Worm (Caenorhabditis elegans): ENCODE results near the gene dif-1.
A peak's percentile ranks its signal among the peaks of the same experiment; 100 is the strongest.

Gene dif-1

ce11 chrIV:7551254-7551653, 1.6 kb downstream of the dif-1 start:
- TF ChIP-seq lin-14 (GFP tag; optimal IDR thresholded peaks at IDR 0.05) (no peak), blmp-1 (tag; optimal IDR thresholded peaks at IDR 0.05) (no peak), F16B12.6 (tag; optimal IDR thresholded peaks at IDR 0.05) (no peak), nhr-85 (tag) (no peak), swsn-7 (tag; optimal IDR thresholded peaks at IDR 0.05) (no peak), nhr-28 (tag; optimal IDR thresholded peaks at IDR 0.05) (no peak), nhr-76 (tag; optimal IDR thresholded peaks at IDR 0.05) (no peak), fos-1 (tag; optimal IDR thresholded peaks at IDR 0.05) (no peak), ztf-11 (tag; optimal IDR thresholded peaks at IDR 0.05) (no peak), unc-30 (tag; optimal IDR thresholded peaks at IDR 0.05) (no peak), sptf-1 (tag; optimal IDR thresholded peaks at IDR 0.05) (no peak), egl-27 (tag; optimal IDR thresholded peaks at IDR 0.05) (no peak), isw-1 (GFP tag; IDR thresholded peaks at IDR 0.05) (no peak)

ce11 chrIV:7550445-7550844, 2.4 kb downstream of the dif-1 start, which contains the start of gene pam-1:
Gene pam-1 (minus strand): TSS chrIV:7550812.
- TF ChIP-seq hlh-4 (tag; optimal IDR thresholded peaks at IDR 0.05) (peak; percentile 87), nhr-76 (tag; optimal IDR thresholded peaks at IDR 0.05) (no peak), nhr-71 (tag; optimal IDR thresholded peaks at IDR 0.05) (peak; percentile 23)

- no peak for TF ChIP-seq ceh-8 (GFP tag; optimal IDR thresholded peaks at IDR 0.05)
- TF ChIP-seq elt-3 (tag; optimal IDR thresholded peaks at IDR 0.05): no peak
- no peak for TF ChIP-seq nhr-77 (tag; optimal IDR thresholded peaks at IDR 0.05)
- TF ChIP-seq ztf-11 (tag; optimal IDR thresholded peaks at IDR 0.05): no peak
- peak in 1 of 3 experiments; percentile 36 for TF ChIP-seq ceh-82 (tag; optimal IDR thresholded peaks at IDR 0.05)
- no peak for TF ChIP-seq ces-1 (GFP tag; optimal IDR thresholded peaks at IDR 0.05)
- no peak for TF ChIP-seq Y116A8C.19 (tag; optimal IDR thresholded peaks at IDR 0.05; ENCODE audit: borderline replicate concordance)
- TF ChIP-seq hlh-4 (tag; optimal IDR thresholded peaks at IDR 0.05): no peak
- TF ChIP-seq fos-1 (tag; optimal IDR thresholded peaks at IDR 0.05): no peak
- no peak for TF ChIP-seq ceh-90 (tag; optimal IDR thresholded peaks at IDR 0.05)
- TF ChIP-seq lin-15B (tag; optimal IDR thresholded peaks at IDR 0.05): peak; percentile 20
- TF ChIP-seq sup-37 (GFP tag; optimal IDR thresholded peaks at IDR 0.05): no peak
- TF ChIP-seq mdl-1 (tag; optimal IDR thresholded peaks at IDR 0.05): peak in 1 of 2 experiments; percentile 29
- no peak for TF ChIP-seq ztf-4 (tag; optimal IDR thresholded peaks at IDR 0.05)
- TF ChIP-seq fkh-4 (tag; optimal IDR thresholded peaks at IDR 0.05; ENCODE audit: borderline replicate concordance): no peak
- peak; percentile 47 for TF ChIP-seq C16A3.4 (tag; optimal IDR thresholded peaks at IDR 0.05)
- TF ChIP-seq nhr-84 (tag; optimal IDR thresholded peaks at IDR 0.05): no peak
- TF ChIP-seq isw-1 (GFP tag; IDR thresholded peaks at IDR 0.05): no peak
- no peak for TF ChIP-seq pax-3 (tag; optimal IDR thresholded peaks at IDR 0.05)
- TF ChIP-seq swsn-7 (tag; optimal IDR thresholded peaks at IDR 0.05): no peak
- no peak for TF ChIP-seq mab-9 (GFP tag; IDR thresholded peaks at IDR 0.05)
- no peak for TF ChIP-seq tlp-1 (tag; optimal IDR thresholded peaks at IDR 0.05)
- no peak for TF ChIP-seq fkh-8 (tag; optimal IDR thresholded peaks at IDR 0.05)
- TF ChIP-seq nhr-19 (GFP tag; conservative IDR thresholded peaks at IDR 0.05): no peak
- no peak for TF ChIP-seq lin-39 (tag; optimal IDR thresholded peaks at IDR 0.05)
- TF ChIP-seq unc-98 (GFP tag; IDR thresholded peaks at IDR 0.05): no peak
- TF ChIP-seq aly-2 (tag; optimal IDR thresholded peaks at IDR 0.05): no peak
- no peak for TF ChIP-seq elt-2 (tag; optimal IDR thresholded peaks at IDR 0.05)
- peak; percentile 13 to 46 for TF ChIP-seq efl-1 (optimal IDR thresholded peaks at IDR 0.05)
- peak in 1 of 2 experiments; percentile 45 for TF ChIP-seq efl-1 (GFP tag; optimal IDR thresholded peaks at IDR 0.05 in 1 of 2)
- peak; percentile 29 for TF ChIP-seq F16B12.6 (tag; optimal IDR thresholded peaks at IDR 0.05)
- TF ChIP-seq hlh-17 (GFP tag; optimal IDR thresholded peaks at IDR 0.05; ENCODE audit: borderline replicate concordance): no peak
- no peak for TF ChIP-seq efl-3 (GFP tag; optimal IDR thresholded peaks at IDR 0.05)
- TF ChIP-seq ets-5 (GFP tag; IDR thresholded peaks at IDR 0.05): no peak
- no peak for TF ChIP-seq lir-3 (tag; optimal IDR thresholded peaks at IDR 0.05; ENCODE audit: poor library complexity)
- peak in 2 of 3 experiments; percentile 25 to 32 for TF ChIP-seq dpl-1 (GFP tag; optimal IDR thresholded peaks at IDR 0.05)
- TF ChIP-seq xbp-1 (tag; optimal IDR thresholded peaks at IDR 0.05): no peak
- peak; percentile 34 for TF ChIP-seq rnt-1 (tag; optimal IDR thresholded peaks at IDR 0.05)
- no peak for TF ChIP-seq lin-13 (GFP tag; optimal IDR thresholded peaks at IDR 0.05)
- no peak for TF ChIP-seq jun-1 (tag; optimal IDR thresholded peaks at IDR 0.05)
These were observed 3.0 kb downstream of the dif-1 start for ce11 chrIV:7549844-7550243.
